Fruit fly (Drosophila melanogaster) whole organism, embryonic: Measurements from ENCODE around the gene mxt.
A peak's percentile ranks its signal among the peaks of the same experiment; 100 is the strongest.

Source experiments
- ATbp ChIP-seq: fragments of 200-800 bp; sonication (Bioruptor generic); optimal IDR thresholded peaks from 2 replicates; lab custom pipeline; 2017; ENCODE audit warnings: missing biosample characterization, mild to moderate bottlenecking, missing genetic modification characterization, missing genetic modification reagents
- BEAF-32 ChIP-seq: fragments of 200-800 bp; sonication (Bioruptor generic); optimal IDR thresholded peaks from 3 replicates; lab custom pipeline; 2017; ENCODE audit warnings: missing biosample characterization, missing genetic modification characterization, mild to moderate bottlenecking, moderate library complexity, missing genetic modification reagents
- CG10267 ChIP-seq: fragments of 200-800 bp; sonication (Bioruptor generic); optimal IDR thresholded peaks from 2 replicates; lab custom pipeline; 2018; ENCODE audit warnings: missing biosample characterization, mild to moderate bottlenecking, missing genetic modification characterization, moderate library complexity
- CG11696 ChIP-seq: fragments of 200-800 bp; sonication (Bioruptor generic); IDR thresholded peaks from 2 replicates; pipeline ENCODE4 v1.3.6; 2022; ENCODE audit warnings: missing biosample characterization, missing genetic modification characterization
- CG11723 ChIP-seq: fragments of 200-800 bp; sonication (Bioruptor generic); optimal IDR thresholded peaks from 2 replicates; lab custom pipeline; 2017; ENCODE audit warnings: missing biosample characterization, mild to moderate bottlenecking, missing genetic modification characterization
- CG13894 ChIP-seq: fragments of 200-800 bp; sonication (Bioruptor generic); optimal IDR thresholded peaks from 3 replicates; lab custom pipeline; 2018; ENCODE audit warnings: missing biosample characterization, mild to moderate bottlenecking, missing genetic modification characterization, moderate library complexity
- CG1529 ChIP-seq: fragments of 200-800 bp; sonication (Bioruptor generic); optimal IDR thresholded peaks from 3 replicates; lab custom pipeline; 2018; ENCODE audit warnings: missing biosample characterization, missing genetic modification characterization
- CG15479 ChIP-seq: fragments of 200-800 bp; sonication (Bioruptor generic); optimal IDR thresholded peaks from 3 replicates; lab custom pipeline; 2019; ENCODE audit warnings: missing biosample characterization, mild to moderate bottlenecking, missing genetic modification characterization, moderate library complexity
- CG16779 ChIP-seq: fragments of 200-800 bp; sonication (Bioruptor generic); IDR thresholded peaks from 2 replicates; pipeline ENCODE4 v1.3.6; 2022; ENCODE audit warnings: missing biosample characterization, missing genetic modification characterization
- CG17328 ChIP-seq: fragments of 200-800 bp; sonication (Bioruptor generic); IDR thresholded peaks from 2 replicates; pipeline ENCODE4 v1.3.6; 2022; ENCODE audit warnings: missing biosample characterization, missing genetic modification characterization
- CG17385 ChIP-seq: fragments of 200-800 bp; sonication (Bioruptor generic); optimal IDR thresholded peaks from 3 replicates; lab custom pipeline; 2018; ENCODE audit warnings: missing biosample characterization, mild to moderate bottlenecking, missing genetic modification characterization
- CG3065 ChIP-seq: fragments of 200-800 bp; sonication (Bioruptor generic); optimal IDR thresholded peaks from 2 replicates; lab custom pipeline; 2016; ENCODE audit warnings: missing biosample characterization, missing genetic modification characterization
- CG31365 ChIP-seq: fragments of 200-800 bp; sonication (Bioruptor generic); optimal IDR thresholded peaks from 2 replicates; lab custom pipeline; 2018; ENCODE audit warnings: missing biosample characterization, mild to moderate bottlenecking, missing genetic modification characterization
- CG32767 ChIP-seq: fragments of 200-800 bp; sonication (Bioruptor generic); IDR thresholded peaks from 2 replicates; pipeline ENCODE4 v1.3.6; 2022; ENCODE audit warnings: missing biosample characterization, missing genetic modification characterization
- CG3838 ChIP-seq: fragments of 200-800 bp; sonication (Bioruptor generic); optimal IDR thresholded peaks from 3 replicates; lab custom pipeline; 2016; ENCODE audit warnings: missing biosample characterization, missing genetic modification characterization
- CG9876 ChIP-seq: fragments of 200-800 bp; sonication (Bioruptor generic); optimal IDR thresholded peaks from 2 replicates; lab custom pipeline; 2016; ENCODE audit warnings: missing biosample characterization, missing genetic modification characterization
- Camta ChIP-seq: fragments of 200-800 bp; sonication (Bioruptor generic); optimal IDR thresholded peaks from 2 replicates; lab custom pipeline; 2016; ENCODE audit warnings: missing biosample characterization, missing genetic modification characterization
- Dip3 ChIP-seq: fragments of 200-800 bp; sonication (Bioruptor generic); optimal IDR thresholded peaks from 3 replicates; lab custom pipeline; 2016; ENCODE audit warnings: missing biosample characterization, missing genetic modification characterization
- Eip74EF ChIP-seq, 2 experiments: fragments of 200-800 bp in 1 of 2; fragments of >200 bp in 1 of 2; sonication (Bioruptor generic) in 1 of 2; optimal IDR thresholded peaks; 2 replicates each; lab custom pipeline; 2017 to 2019; ENCODE audit warnings: missing biosample characterization in 2 of 2, missing genetic modification characterization in 2 of 2, mild to moderate bottlenecking in 1 of 2, moderate library complexity in 1 of 2
- Fer1 ChIP-seq: fragments of 200-800 bp; sonication (Bioruptor generic); optimal IDR thresholded peaks from 2 replicates; lab custom pipeline; 2017; ENCODE audit warnings: missing biosample characterization, mild to moderate bottlenecking, missing genetic modification characterization
- H15 ChIP-seq: fragments of 200-800 bp; sonication (Bioruptor generic); IDR thresholded peaks from 3 replicates; pipeline ENCODE4 v1.3.6; 2022; ENCODE audit warnings: missing biosample characterization, missing genetic modification characterization
- HmgD ChIP-seq: fragments of 200-800 bp; sonication (Bioruptor generic); optimal IDR thresholded peaks from 3 replicates; lab custom pipeline; 2016; ENCODE audit warnings: missing biosample characterization, missing genetic modification characterization
- Oli ChIP-seq: fragments of 200-800 bp; sonication (Bioruptor generic); optimal IDR thresholded peaks from 2 replicates; lab custom pipeline; 2018; ENCODE audit warnings: missing biosample characterization, mild to moderate bottlenecking, missing genetic modification characterization, moderate library complexity
- Six4 ChIP-seq: fragments of 200-800 bp; sonication (Bioruptor generic); optimal IDR thresholded peaks from 2 replicates; lab custom pipeline; 2016; ENCODE audit warnings: missing biosample characterization, missing genetic modification characterization
- Xbp1 ChIP-seq: fragments of 200-800 bp; sonication (Bioruptor generic); optimal IDR thresholded peaks from 3 replicates; lab custom pipeline; 2016; ENCODE audit warnings: missing biosample characterization, mild to moderate bottlenecking, missing genetic modification characterization
- bowl ChIP-seq: fragments of 200-800 bp; sonication (Bioruptor generic); IDR thresholded peaks from 2 replicates; pipeline ENCODE4 v1.3.6; 2022; ENCODE audit warnings: missing biosample characterization, missing genetic modification characterization
- cad ChIP-seq: fragments of >200 bp; optimal IDR thresholded peaks from 2 replicates; lab custom pipeline; 2017; ENCODE audit warnings: missing biosample characterization, missing genetic modification characterization
- cg ChIP-seq: fragments of 200-800 bp; sonication (Bioruptor generic); optimal IDR thresholded peaks from 3 replicates; lab custom pipeline; 2019; ENCODE audit warnings: missing biosample characterization, mild to moderate bottlenecking, missing genetic modification characterization, moderate library complexity
- corto ChIP-seq: fragments of 200-800 bp; sonication (Bioruptor generic); optimal IDR thresholded peaks from 2 replicates; lab custom pipeline; 2016; ENCODE audit warnings: missing biosample characterization, mild to moderate bottlenecking, missing genetic modification characterization, moderate library complexity
- crol ChIP-seq: fragments of 200-800 bp; sonication (Bioruptor generic); IDR thresholded peaks from 2 replicates; pipeline ENCODE4 v1.3.6; 2022; ENCODE audit warnings: missing biosample characterization, missing genetic modification characterization
- danr ChIP-seq: fragments of 200-800 bp; sonication (Bioruptor generic); IDR thresholded peaks from 2 replicates; pipeline ENCODE4 v1.3.6; 2022; ENCODE audit warnings: missing biosample characterization, missing genetic modification characterization
- esg ChIP-seq: fragments of 200-800 bp; sonication (Bioruptor generic); conservative IDR thresholded peaks from 2 replicates; pipeline ENCODE4 v1.3.6; 2022; ENCODE audit warnings: missing biosample characterization, missing genetic modification characterization
- kni ChIP-seq: fragments of 200-800 bp; sonication (Bioruptor generic); optimal IDR thresholded peaks from 3 replicates; lab custom pipeline; 2017; ENCODE audit warnings: mild to moderate bottlenecking, missing biosample characterization, missing genetic modification reagents, missing genetic modification characterization
- nerfin-1 ChIP-seq: fragments of 200-800 bp; sonication (Bioruptor generic); optimal IDR thresholded peaks from 3 replicates; lab custom pipeline; 2019; ENCODE audit warnings: missing biosample characterization, mild to moderate bottlenecking, missing genetic modification characterization, moderate library complexity
- nom ChIP-seq: fragments of 200-800 bp; sonication (Bioruptor generic); optimal IDR thresholded peaks from 2 replicates; lab custom pipeline; 2017; ENCODE audit warnings: missing biosample characterization, missing genetic modification characterization, mild to moderate bottlenecking, moderate library complexity, missing genetic modification reagents
- otp ChIP-seq: fragments of 200-800 bp; sonication (Bioruptor generic); IDR thresholded peaks from 3 replicates; pipeline ENCODE4, ENCODE4 v1.3.6; 2022; ENCODE audit warnings: missing biosample characterization, missing genetic modification characterization
- p53 ChIP-seq: fragments of 200-800 bp; sonication (Bioruptor generic); optimal IDR thresholded peaks from 2 replicates; lab custom pipeline; 2016; ENCODE audit warnings: missing biosample characterization, missing genetic modification characterization
- prd ChIP-seq, 3 experiments: fragments of >200 bp in 2 of 3; fragments of 200-800 bp in 1 of 3; sonication (Bioruptor generic) in 1 of 3; optimal IDR thresholded peaks in 2 of 3; IDR thresholded peaks in 1 of 3; 2 replicates in 2 of 3; 3 replicates in 1 of 3; pipeline versions ENCODE4 v1.3.6 to Lab custom; 2017 to 2022; ENCODE audit warnings: missing biosample characterization in 1 of 3, missing genetic modification characterization in 1 of 3
- pros ChIP-seq: fragments of 200-800 bp; sonication (Bioruptor generic); optimal IDR thresholded peaks from 3 replicates; lab custom pipeline; 2019; ENCODE audit warnings: missing biosample characterization, mild to moderate bottlenecking, missing genetic modification characterization, moderate library complexity
- scrt ChIP-seq: fragments of 200-800 bp; sonication (Bioruptor generic); optimal IDR thresholded peaks from 2 replicates; lab custom pipeline; 2018; ENCODE audit warnings: missing biosample characterization, mild to moderate bottlenecking, missing genetic modification characterization, moderate library complexity
- sens ChIP-seq: fragments of 200-800 bp; sonication (Bioruptor generic); peaks from one replicate; lab custom pipeline; 2016; ENCODE audit warnings: missing biosample characterization, missing genetic modification characterization
- tio ChIP-seq: fragments of 200-800 bp; sonication (Bioruptor generic); optimal IDR thresholded peaks from 2 replicates; lab custom pipeline; 2017; ENCODE audit warnings: missing biosample characterization, missing genetic modification characterization, inconsistent platforms
- tll ChIP-seq, 2 experiments: fragments of 200-800 bp in 1 of 2; fragments of >200 bp in 1 of 2; sonication (Bioruptor generic) in 1 of 2; optimal IDR thresholded peaks; 2 replicates each; lab custom pipeline; 2017 to 2019; ENCODE audit warnings: missing biosample characterization in 2 of 2, missing genetic modification characterization in 2 of 2, mild to moderate bottlenecking in 1 of 2, moderate library complexity in 1 of 2
- trh ChIP-seq: fragments of 200-800 bp; sonication (Bioruptor generic); optimal IDR thresholded peaks from 2 replicates; lab custom pipeline; 2016; ENCODE audit warnings: missing biosample characterization, missing genetic modification characterization
- twi ChIP-seq: fragments of 200-800 bp; optimal IDR thresholded peaks from 2 replicates; lab custom pipeline; 2019; ENCODE audit warnings: missing biosample characterization, mild to moderate bottlenecking, missing genetic modification characterization, moderate library complexity
- zen ChIP-seq: fragments of 200-800 bp; sonication (Bioruptor generic); optimal IDR thresholded peaks from 3 replicates; lab custom pipeline; 2018; ENCODE audit warnings: missing biosample characterization, mild to moderate bottlenecking, missing genetic modification characterization, moderate library complexity
- zfh1 ChIP-seq: fragments of 200-800 bp; sonication (Bioruptor generic); IDR thresholded peaks from 3 replicates; pipeline ENCODE4 v1.3.6; 2022; ENCODE audit warnings: missing biosample characterization, missing genetic modification characterization

Gene mxt

dm6 chr2L:4825695-4826094 lies 21.4 kb downstream of the mxt start:
- peak; percentile 15 for TF ChIP-seq nom (GFP tag; lab: Kevin White, UChicago)
- TF ChIP-seq CG13894 (tag; lab: Kevin White, UChicago): no peak

dm6 chr2L:4823797-4824196 lies 23.3 kb downstream of the mxt start:
- no peak for TF ChIP-seq CG17328
- no peak for TF ChIP-seq sens (GFP tag; lab: Kevin White, UChicago)
- TF ChIP-seq CG13894 (tag; lab: Kevin White, UChicago): no peak
- TF ChIP-seq tll (GFP tag; optimal IDR thresholded peaks at IDR 0.05; lab: Kevin White, UChicago): peak in 1 of 2 experiments; percentile 76
- TF ChIP-seq CG15479 (GFP tag; lab: Kevin White, UChicago): peak; percentile 77
- peak; percentile 90 for TF ChIP-seq zen (tag; lab: Kevin White, UChicago)
- no peak for TF ChIP-seq CG1529 (GFP tag; lab: Kevin White, UChicago)
- peak; percentile 10 for TF ChIP-seq kni (GFP tag; lab: Kevin White, UChicago)
- peak; percentile 68 for TF ChIP-seq cad (GFP tag; lab: Kevin White, UChicago)
- no peak for TF ChIP-seq CG3065 (GFP tag; lab: Kevin White, UChicago)
- TF ChIP-seq danr (GFP tag; lab: Robert Waterston, UW): 0 out of 2 replicates have a peak, but pooled peaks have one; percentile 11
- no peak for TF ChIP-seq CG10267 (tag; lab: Kevin White, UChicago)
- TF ChIP-seq prd (optimal IDR thresholded peaks at IDR 0.05; lab: Kevin White, UChicago): no peak
- TF ChIP-seq prd (GFP tag; IDR thresholded peaks at IDR 0.05; lab: Robert Waterston, UW): 0 out of 3 replicates have a peak, but pooled peaks have one; percentile 29
- no peak for TF ChIP-seq scrt (GFP tag; lab: Kevin White, UChicago)
- TF ChIP-seq CG3838 (GFP tag; lab: Kevin White, UChicago): no peak
- peak; percentile 36 for TF ChIP-seq twi

dm6 chr2L:4822258-4822657 lies 24.8 kb downstream of the mxt start:
- TF ChIP-seq pros (GFP tag; lab: Kevin White, UChicago): no peak
- peak; percentile 67 for TF ChIP-seq p53
- no peak for TF ChIP-seq BEAF-32 (GFP tag; lab: Kevin White, UChicago)
- TF ChIP-seq corto (GFP tag; lab: Kevin White, UChicago): no peak
- TF ChIP-seq Xbp1 (GFP tag; lab: Kevin White, UChicago): no peak
- TF ChIP-seq CG17385: peak; percentile 59
- no peak for TF ChIP-seq trh (GFP tag; lab: Kevin White, UChicago)
- no peak for TF ChIP-seq ATbp (GFP tag; lab: Kevin White, UChicago)
- no peak for TF ChIP-seq Camta
- TF ChIP-seq CG11696: peak; percentile 36; the same call in 1 of the 2 replicates
- no peak for TF ChIP-seq Fer1 (GFP tag; lab: Kevin White, UChicago)
- TF ChIP-seq otp (GFP tag; lab: Robert Waterston, UW): no peak
- no peak for TF ChIP-seq HmgD (GFP tag; lab: Kevin White, UChicago)
- no peak for TF ChIP-seq CG16779 (GFP tag; lab: Robert Waterston, UW)
- peak; percentile 25; the same call in 1 of the 3 replicates for TF ChIP-seq H15 (GFP tag; lab: Robert Waterston, UW)
- no peak for TF ChIP-seq Dip3 (GFP tag; lab: Kevin White, UChicago)
- TF ChIP-seq CG31365 (tag; lab: Kevin White, UChicago): no peak
- TF ChIP-seq esg (GFP tag; lab: Robert Waterston, UW): no peak
- TF ChIP-seq cg (GFP tag; lab: Kevin White, UChicago): peak; percentile 25
- no peak for TF ChIP-seq Oli
- TF ChIP-seq CG9876 (GFP tag; lab: Kevin White, UChicago): no peak
- TF ChIP-seq Six4: no peak
- no peak for TF ChIP-seq tio (GFP tag; lab: Kevin White, UChicago)
- TF ChIP-seq crol: 0 out of 2 replicates have a peak, but pooled peaks have one; percentile 40
- no peak for TF ChIP-seq Eip74EF (GFP tag; optimal IDR thresholded peaks at IDR 0.05; lab: Kevin White, UChicago)
- TF ChIP-seq bowl (GFP tag; lab: Robert Waterston, UW): no peak
- TF ChIP-seq kni (GFP tag; lab: Kevin White, UChicago): no peak
- TF ChIP-seq CG11723: no peak
- peak; percentile 16; the same call in 1 of the 3 replicates for TF ChIP-seq zfh1 (GFP tag; lab: Robert Waterston, UW)
- TF ChIP-seq CG32767 (GFP tag; lab: Robert Waterston, UW): no peak
- TF ChIP-seq nerfin-1 (tag; lab: Kevin White, UChicago): no peak
